Fruit fly (Drosophila melanogaster): ENCODE measurements around the gene HP1c.

dm6 chr3R:22755187-22755777 is 9.9 kb downstream of the HP1c start:
- TF ChIP-seq CG8478 (optimal IDR thresholded peaks at IDR 0.05): no peak
- TF ChIP-seq usp (GFP tag; optimal IDR thresholded peaks at IDR 0.05): no peak
- no peak for TF ChIP-seq psq (optimal IDR thresholded peaks at IDR 0.05)
- peak; percentile 27 for TF ChIP-seq Dll (optimal IDR thresholded peaks at IDR 0.05)
- TF ChIP-seq pan (optimal IDR thresholded peaks at IDR 0.05): no peak
